Fruit fly (Drosophila melanogaster): ENCODE data around the gene CG4789.

Gene CG4789

DNA sequence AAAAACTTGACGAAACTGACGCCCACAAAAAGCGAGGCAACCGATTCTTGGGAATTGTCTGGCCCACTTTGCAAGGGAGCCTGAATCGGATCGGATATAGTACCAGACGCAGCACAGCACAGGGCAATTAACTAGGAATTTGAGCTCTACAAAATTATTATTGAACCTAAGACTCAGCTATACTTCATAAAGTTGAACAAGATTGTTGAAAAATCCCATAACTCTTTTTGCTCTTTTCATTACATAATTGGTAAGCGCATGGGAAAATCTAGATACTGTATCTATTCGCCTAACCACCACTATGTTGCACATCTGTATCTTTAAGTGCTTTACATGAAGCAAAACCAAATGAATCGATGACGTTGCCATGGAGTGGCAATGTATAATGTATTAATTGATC is 32.4 kb downstream of the CG4789 start (continued):
- peak; percentile 19 for TF ChIP-seq D19B (GFP tag; optimal IDR thresholded peaks at IDR 0.05)
- TF ChIP-seq CG9932 (GFP tag; IDR thresholded peaks at IDR 0.05): peak; percentile 31; the same call in 1 of the 2 replicates
- TF ChIP-seq gce (GFP tag; IDR thresholded peaks at IDR 0.05): peak; percentile 66; the same call in 2 of the 3 replicates
- 0 out of 2 replicates have a peak, but pooled peaks have one; percentile 15 for TF ChIP-seq NFAT (GFP tag; IDR thresholded peaks at IDR 0.05)
- TF ChIP-seq ash1 (GFP tag; optimal IDR thresholded peaks at IDR 0.05): no peak
- TF ChIP-seq Optix (GFP tag; IDR thresholded peaks at IDR 0.05): peak; percentile 75
- peak; percentile 27 for TF ChIP-seq Dek (tag; optimal IDR thresholded peaks at IDR 0.05)
- peak; percentile 26 for TF ChIP-seq slou (GFP tag; optimal IDR thresholded peaks at IDR 0.05)
- TF ChIP-seq CG18476 (GFP tag; optimal IDR thresholded peaks at IDR 0.05): peak; percentile 60
- TF ChIP-seq tin (GFP tag; optimal IDR thresholded peaks at IDR 0.05): peak; percentile 73
- peak; percentile 65 to 78 for TF ChIP-seq dpn (GFP tag; optimal IDR thresholded peaks at IDR 0.05)
- TF ChIP-seq NfI (GFP tag; optimal IDR thresholded peaks at IDR 0.05): peak; percentile 77
- TF ChIP-seq CG4854 (GFP tag; optimal IDR thresholded peaks at IDR 0.05): peak; percentile 42
- 0 out of 2 replicates have a peak, but pooled peaks have one; percentile 24 for TF ChIP-seq Atf6 (GFP tag; IDR thresholded peaks at IDR 0.05)
- TF ChIP-seq vvl (GFP tag; IDR thresholded peaks at IDR 0.05): peak; percentile 87
- TF ChIP-seq scrt (GFP tag; optimal IDR thresholded peaks at IDR 0.05): peak; percentile 30
- peak; percentile 49 for TF ChIP-seq CTCF (GFP tag; optimal IDR thresholded peaks at IDR 0.05)
- TF ChIP-seq CG17361 (GFP tag; IDR thresholded peaks at IDR 0.05): peak; percentile 83
- no peak for TF ChIP-seq pros (GFP tag; optimal IDR thresholded peaks at IDR 0.05)
- TF ChIP-seq CG15269 (tag; optimal IDR thresholded peaks at IDR 0.05): peak; percentile 79
- peak; percentile 80 for TF ChIP-seq Camta (GFP tag; optimal IDR thresholded peaks at IDR 0.05)
- peak; percentile 40 for TF ChIP-seq disco-r (GFP tag; optimal IDR thresholded peaks at IDR 0.05)
- peak; percentile 66 for TF ChIP-seq CG14050 (GFP tag; IDR thresholded peaks at IDR 0.05)
- no peak for TF ChIP-seq CG7745 (tag; optimal IDR thresholded peaks at IDR 0.05)
- TF ChIP-seq repo (GFP tag; optimal IDR thresholded peaks at IDR 0.05): peak; percentile 60
- TF ChIP-seq trh (GFP tag; optimal IDR thresholded peaks at IDR 0.05): no peak
- TF ChIP-seq ATbp (GFP tag; optimal IDR thresholded peaks at IDR 0.05): peak; percentile 87
- peak; percentile 63 for TF ChIP-seq pb (GFP tag; optimal IDR thresholded peaks at IDR 0.05)
- TF ChIP-seq CG6654 (GFP tag; optimal IDR thresholded peaks at IDR 0.05): peak; percentile 63
- peak; percentile 67 for TF ChIP-seq CG9727 (GFP tag; optimal IDR thresholded peaks at IDR 0.05)
- no peak for TF ChIP-seq CG7928 (GFP tag; optimal IDR thresholded peaks at IDR 0.05)
- TF ChIP-seq cwo (GFP tag; optimal IDR thresholded peaks at IDR 0.05): peak; percentile 36
- peak; percentile 45 for TF ChIP-seq Lhr (GFP tag; optimal IDR thresholded peaks at IDR 0.05)
- peak; percentile 68 for TF ChIP-seq Antp (GFP tag; optimal IDR thresholded peaks at IDR 0.05)
- TF ChIP-seq crp (GFP tag; optimal IDR thresholded peaks at IDR 0.05): peak in 1 of 2 experiments; percentile 13
- peak; percentile 14 for TF ChIP-seq CG4617 (GFP tag; optimal IDR thresholded peaks at IDR 0.05; ENCODE audit: borderline replicate concordance)
- TF ChIP-seq Kr (GFP tag; optimal IDR thresholded peaks at IDR 0.05): no peak
- TF ChIP-seq CG17829 (tag; optimal IDR thresholded peaks at IDR 0.05): peak; percentile 78
- TF ChIP-seq chm (GFP tag; IDR thresholded peaks at IDR 0.05): no peak
- TF ChIP-seq Bgb (GFP tag; IDR thresholded peaks at IDR 0.05; ENCODE audit: partially characterized antibody): no peak
- TF ChIP-seq CG15073 (GFP tag; optimal IDR thresholded peaks at IDR 0.05): no peak
- peak; percentile 52; the same call in 1 of the 2 replicates for TF ChIP-seq CG11085 (GFP tag; IDR thresholded peaks at IDR 0.05)
- peak; percentile 61 for TF ChIP-seq CG1024 (GFP tag; IDR thresholded peaks at IDR 0.05)
- TF ChIP-seq z (GFP tag; IDR thresholded peaks at IDR 0.05): no peak
- TF ChIP-seq hbn (GFP tag; IDR thresholded peaks at IDR 0.05; ENCODE audit: partially characterized antibody): no peak
- peak; percentile 88 for TF ChIP-seq dmrt99B (tag; optimal IDR thresholded peaks at IDR 0.05)
- no peak for TF ChIP-seq abd-A (tag; optimal IDR thresholded peaks at IDR 0.05)
- peak; percentile 50; the same call in 1 of the 2 replicates for TF ChIP-seq Nf-YA (GFP tag; IDR thresholded peaks at IDR 0.05)
- peak; percentile 53 for TF ChIP-seq CG12942 (GFP tag; optimal IDR thresholded peaks at IDR 0.05)
- peak; percentile 55 for TF ChIP-seq CG1792 (GFP tag; optimal IDR thresholded peaks at IDR 0.05)
- peak; percentile 49 for TF ChIP-seq Fer3 (tag; optimal IDR thresholded peaks at IDR 0.05)

Data from whole organism, embryonic.